Worm (Caenorhabditis elegans) whole organism, midembryonic: ENCODE data around the gene ZK669.5.

Source experiments
- T22C8.4 ChIP-seq: fragments of 200-800 bp; sonication (Bioruptor generic); IDR thresholded peaks from 2 replicates; pipeline ENCODE4 v1.3.6; 2022; ENCODE audit warnings: missing genetic modification characterization, missing compliant biosample characterization
- cog-1 ChIP-seq: sonication (generic microtip); optimal IDR thresholded peaks from 2 replicates; lab custom pipeline; 2016; ENCODE audit warnings: missing genetic modification characterization, missing compliant biosample characterization
- flt-1 ChIP-seq: fragments of 200-800 bp; sonication (Bioruptor generic); IDR thresholded peaks from 2 replicates; pipeline ENCODE4 v1.3.6; 2022; ENCODE audit warnings: missing genetic modification characterization, missing compliant biosample characterization
- klf-2 ChIP-seq: fragments of 200-800 bp; sonication (Bioruptor generic); conservative IDR thresholded peaks from 2 replicates; pipeline ENCODE4 v1.3.6; 2022; ENCODE audit warnings: missing genetic modification reagents, missing genetic modification characterization, missing compliant biosample characterization
- med-1 ChIP-seq: sonication (generic microtip); optimal IDR thresholded peaks from 2 replicates; lab custom pipeline; 2017; ENCODE audit warnings: missing genetic modification characterization, mild to moderate bottlenecking, missing compliant biosample characterization, antibody characterized with exemption, missing genetic modification reagents; ENCODE audit not compliant: insufficient read depth
- ref-1 ChIP-seq: fragments of 200-800 bp; sonication (Bioruptor generic); conservative IDR thresholded peaks from 2 replicates; pipeline ENCODE4 v1.3.6; 2022; ENCODE audit warnings: missing genetic modification reagents, missing genetic modification characterization, missing compliant biosample characterization
- tab-1 ChIP-seq: fragments of 200-800 bp; sonication (Bioruptor generic); IDR thresholded peaks from 2 replicates; pipeline ENCODE4 v1.3.6; 2022; ENCODE audit warnings: missing genetic modification characterization, missing compliant biosample characterization
- ztf-23 ChIP-seq: fragments of 200-800 bp; sonication (Bioruptor generic); IDR thresholded peaks from 2 replicates; pipeline ENCODE4 v1.3.6; 2022; ENCODE audit warnings: missing genetic modification reagents, missing genetic modification characterization, missing compliant biosample characterization
- ztf-29 ChIP-seq: fragments of 200-800 bp; sonication (Bioruptor generic); IDR thresholded peaks from 2 replicates; pipeline ENCODE4 v1.3.6; 2022; ENCODE audit warnings: missing genetic modification reagents, missing genetic modification characterization, missing compliant biosample characterization

DNA sequence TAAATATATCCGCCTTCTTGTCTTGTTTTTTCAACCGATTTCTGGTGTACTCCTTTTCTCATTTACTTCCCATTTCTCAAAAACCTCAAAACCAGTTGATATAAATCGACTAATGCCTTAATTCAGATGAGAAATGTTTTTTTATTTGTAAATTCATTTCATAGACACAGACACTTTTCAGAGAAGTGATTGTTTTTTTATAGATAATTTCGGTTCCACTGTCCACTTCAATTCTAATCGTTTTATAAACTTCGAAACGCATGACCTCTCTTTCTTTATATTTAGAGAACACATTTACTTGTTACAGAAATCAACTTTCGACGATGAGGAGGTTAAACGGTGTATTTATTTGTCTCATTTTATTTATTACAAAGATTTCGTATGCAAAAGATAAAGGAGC is 5.8 kb downstream of the ZK669.5 start, which contains the start of gene ZK669.3:
- TF ChIP-seq klf-2 (GFP tag; lab: Robert Waterston, UW): no peak
- no peak for TF ChIP-seq ref-1
- TF ChIP-seq T22C8.4 (GFP tag; lab: Robert Waterston, UW): no peak
- no peak for TF ChIP-seq flt-1 (GFP tag; lab: Robert Waterston, UW)
- no peak for TF ChIP-seq cog-1 (tag; lab: Kevin White, UChicago)
- TF ChIP-seq tab-1 (GFP tag; lab: Robert Waterston, UW): no peak
- no peak for TF ChIP-seq med-1 (GFP tag; lab: Kevin White, UChicago)
- no peak for TF ChIP-seq ztf-23 (GFP tag; lab: Robert Waterston, UW)
- no peak for TF ChIP-seq ztf-29 (GFP tag; lab: Robert Waterston, UW)
